Worm (Caenorhabditis elegans): Measurements from ENCODE around the gene nhr-218.

- no peak for TF ChIP-seq nhr-47 (tag; optimal IDR thresholded peaks at IDR 0.05)
- no peak for TF ChIP-seq egl-27 (tag; optimal IDR thresholded peaks at IDR 0.05)
- TF ChIP-seq alr-1 (tag; optimal IDR thresholded peaks at IDR 0.05; ENCODE audit: borderline replicate concordance), result no peak
- no peak for TF ChIP-seq efl-1 (optimal IDR thresholded peaks at IDR 0.05)
- TF ChIP-seq efl-1 (GFP tag; optimal IDR thresholded peaks at IDR 0.05 in 1 of 2), result no peak
- no peak for TF ChIP-seq elt-2 (tag; optimal IDR thresholded peaks at IDR 0.05)
- no peak for TF ChIP-seq lin-39 (tag; optimal IDR thresholded peaks at IDR 0.05)
- no peak for TF ChIP-seq hlh-4 (tag; optimal IDR thresholded peaks at IDR 0.05)
- TF ChIP-seq lir-3 (tag; optimal IDR thresholded peaks at IDR 0.05; ENCODE audit: poor library complexity), result no peak
- no peak for TF ChIP-seq C04F5.9 (tag; optimal IDR thresholded peaks at IDR 0.05)
- TF ChIP-seq ama-1 (optimal IDR thresholded peaks at IDR 0.05), result no peak
- TF ChIP-seq tbx-2 (tag; optimal IDR thresholded peaks at IDR 0.05), result no peak
- no peak for TF ChIP-seq hlh-17 (GFP tag; optimal IDR thresholded peaks at IDR 0.05; ENCODE audit: borderline replicate concordance)
These were observed 23.1 kb upstream of the nhr-218 start, which contains the start of gene F21H7.3 for ce11 chrV:16235135-16235534.

All from whole organism, L1 larva.